Fruit fly (Drosophila melanogaster) whole organism, embryonic: ENCODE results near the gene mrva.
A peak's percentile ranks its signal among the peaks of the same experiment; 100 is the strongest.

ENCODE experiments used
- Blimp-1 ChIP-seq: fragments of 200-800 bp; sonication (Bioruptor generic); optimal IDR thresholded peaks from 3 replicates; lab custom pipeline; 2018; ENCODE audit warnings: missing biosample characterization, missing genetic modification characterization, mild to moderate bottlenecking, moderate library complexity, missing genetic modification reagents
- CG10321 ChIP-seq: fragments of 200-800 bp; sonication (Bioruptor generic); IDR thresholded peaks from 2 replicates; pipeline ENCODE4 v1.3.6; 2022; ENCODE audit warnings: missing biosample characterization, missing genetic modification characterization
- CG10654 ChIP-seq: fragments of 200-800 bp; sonication (Bioruptor generic); optimal IDR thresholded peaks from 2 replicates; lab custom pipeline; 2016; ENCODE audit warnings: missing biosample characterization, missing genetic modification characterization
- CG11247 ChIP-seq: fragments of 200-800 bp; sonication (Bioruptor generic); IDR thresholded peaks from 2 replicates; pipeline ENCODE4 v1.3.6; 2022; ENCODE audit warnings: missing biosample characterization, missing genetic modification characterization
- CG15073 ChIP-seq: fragments of 200-800 bp; sonication (Bioruptor generic); optimal IDR thresholded peaks from 2 replicates; lab custom pipeline; 2016; ENCODE audit warnings: missing biosample characterization, missing genetic modification characterization
- CG1647 ChIP-seq: fragments of 200-800 bp; sonication (Bioruptor generic); optimal IDR thresholded peaks from 3 replicates; lab custom pipeline; 2016; ENCODE audit warnings: missing biosample characterization, missing genetic modification characterization
- CG17186 ChIP-seq: fragments of 200-800 bp; sonication (Bioruptor generic); optimal IDR thresholded peaks from 3 replicates; lab custom pipeline; 2017; ENCODE audit warnings: missing biosample characterization, missing genetic modification reagents, missing genetic modification characterization
- CG18011 ChIP-seq: fragments of 200-800 bp; sonication (Bioruptor generic); optimal IDR thresholded peaks from 2 replicates; lab custom pipeline; 2017; ENCODE audit warnings: missing biosample characterization, missing genetic modification characterization, mild to moderate bottlenecking, moderate library complexity, missing genotype
- CG18599 ChIP-seq: fragments of 200-800 bp; sonication (Bioruptor generic); optimal IDR thresholded peaks from 3 replicates; lab custom pipeline; 2017; ENCODE audit warnings: missing biosample characterization, missing genetic modification characterization, mild to moderate bottlenecking, moderate library complexity, missing genetic modification reagents
- CG3065 ChIP-seq: fragments of 200-800 bp; sonication (Bioruptor generic); optimal IDR thresholded peaks from 2 replicates; lab custom pipeline; 2016; ENCODE audit warnings: missing biosample characterization, missing genetic modification characterization
- CG31224 ChIP-seq: fragments of 200-800 bp; sonication (Bioruptor generic); IDR thresholded peaks from 2 replicates; pipeline ENCODE4 v1.3.6; 2022; ENCODE audit warnings: missing biosample characterization, missing genetic modification characterization
- CG3838 ChIP-seq: fragments of 200-800 bp; sonication (Bioruptor generic); optimal IDR thresholded peaks from 3 replicates; lab custom pipeline; 2016; ENCODE audit warnings: missing biosample characterization, missing genetic modification characterization
- CG3995 ChIP-seq: fragments of 200-800 bp; sonication (Bioruptor generic); optimal IDR thresholded peaks from 3 replicates; lab custom pipeline; 2016; ENCODE audit warnings: missing biosample characterization, missing genetic modification characterization
- CG4282 ChIP-seq: fragments of 200-800 bp; sonication (Bioruptor generic); optimal IDR thresholded peaks from 2 replicates; lab custom pipeline; 2016; ENCODE audit warnings: missing biosample characterization, missing genetic modification characterization
- CG4328 ChIP-seq: fragments of 200-800 bp; sonication (Bioruptor generic); optimal IDR thresholded peaks from 3 replicates; lab custom pipeline; 2017; ENCODE audit warnings: missing biosample characterization, missing genetic modification reagents, missing genetic modification characterization
- CG5180 ChIP-seq: fragments of 200-800 bp; sonication (Bioruptor generic); optimal IDR thresholded peaks from 3 replicates; lab custom pipeline; 2017; ENCODE audit warnings: missing biosample characterization, missing genetic modification characterization, mild to moderate bottlenecking, moderate library complexity, missing genetic modification reagents
- CG6254 ChIP-seq: fragments of 200-800 bp; sonication (Bioruptor generic); optimal IDR thresholded peaks from 3 replicates; lab custom pipeline; 2017; ENCODE audit warnings: mild to moderate bottlenecking, missing biosample characterization, missing genetic modification reagents, missing genetic modification characterization
- CG6654 ChIP-seq: fragments of 200-800 bp; sonication (Bioruptor generic); optimal IDR thresholded peaks from 2 replicates; lab custom pipeline; 2017; ENCODE audit warnings: missing biosample characterization, mild to moderate bottlenecking, missing genetic modification characterization
- CG8281 ChIP-seq: fragments of 200-800 bp; sonication (Bioruptor generic); optimal IDR thresholded peaks from 2 replicates; lab custom pipeline; 2018; ENCODE audit warnings: missing biosample characterization, mild to moderate bottlenecking, missing genetic modification characterization, moderate library complexity
- CG8359 ChIP-seq: fragments of 200-800 bp; sonication (Bioruptor generic); optimal IDR thresholded peaks from 2 replicates; lab custom pipeline; 2017; ENCODE audit warnings: missing biosample characterization, mild to moderate bottlenecking, missing genetic modification characterization, borderline replicate concordance
- CG9932 ChIP-seq: fragments of 200-800 bp; sonication (Bioruptor generic); IDR thresholded peaks from 2 replicates; pipeline ENCODE4 v1.3.6; 2022; ENCODE audit warnings: missing biosample characterization, missing genetic modification characterization
- CHES-1-like ChIP-seq: fragments of 200-800 bp; sonication (Bioruptor generic); optimal IDR thresholded peaks from 2 replicates; lab custom pipeline; 2016; ENCODE audit warnings: missing biosample characterization, missing genetic modification characterization
- Dip2 ChIP-seq: fragments of 200-800 bp; sonication (Bioruptor generic); IDR thresholded peaks from 2 replicates; pipeline ENCODE4 v1.3.6; 2022; ENCODE audit warnings: missing biosample characterization, missing genetic modification characterization
- Dll ChIP-seq: fragments of 200-800 bp; sonication (Bioruptor generic); IDR thresholded peaks from 4 replicates; pipeline ENCODE4 v1.3.6; 2022; ENCODE audit warnings: missing biosample characterization, missing genetic modification characterization; ENCODE audit not compliant: partially characterized antibody
- Ets65A ChIP-seq: fragments of 200-800 bp; sonication (Bioruptor generic); peaks from one replicate; lab custom pipeline; 2016; ENCODE audit warnings: missing biosample characterization, missing genetic modification characterization
- GATAe ChIP-seq: fragments of 200-800 bp; sonication (Bioruptor generic); conservative IDR thresholded peaks from 2 replicates; pipeline ENCODE4 v1.3.6; 2022; ENCODE audit warnings: missing biosample characterization, missing genetic modification characterization
- Hmx ChIP-seq: fragments of 200-800 bp; sonication (Bioruptor generic); optimal IDR thresholded peaks from 2 replicates; lab custom pipeline; 2016; ENCODE audit warnings: missing biosample characterization, missing genetic modification characterization
- Jarid2 ChIP-seq: fragments of 200-800 bp; sonication (Bioruptor generic); optimal IDR thresholded peaks from 3 replicates; lab custom pipeline; 2017; ENCODE audit warnings: mild to moderate bottlenecking, missing biosample characterization, missing genetic modification reagents, missing genetic modification characterization
- MESR4 ChIP-seq: fragments of 200-800 bp; sonication (Bioruptor generic); optimal IDR thresholded peaks from 2 replicates; lab custom pipeline; 2018; ENCODE audit warnings: missing biosample characterization, mild to moderate bottlenecking, missing genetic modification characterization, moderate library complexity
- Mad ChIP-seq: fragments of 200-800 bp; sonication (Bioruptor generic); optimal IDR thresholded peaks from 2 replicates; lab custom pipeline; 2016; ENCODE audit warnings: missing biosample characterization, missing genetic modification characterization
- Nf-YB ChIP-seq: fragments of 200-800 bp; sonication (Bioruptor generic); optimal IDR thresholded peaks from 3 replicates; lab custom pipeline; 2019; ENCODE audit warnings: missing biosample characterization, mild to moderate bottlenecking, missing genetic modification characterization, moderate library complexity
- NfI ChIP-seq: fragments of 200-800 bp; sonication (Bioruptor generic); optimal IDR thresholded peaks from 3 replicates; lab custom pipeline; 2018; ENCODE audit warnings: missing biosample characterization, mild to moderate bottlenecking, missing genetic modification characterization, moderate library complexity
- Oaz ChIP-seq: fragments of 200-800 bp; sonication (Bioruptor generic); IDR thresholded peaks from 2 replicates; pipeline ENCODE4 v1.3.6; 2022; ENCODE audit warnings: missing biosample characterization, missing genetic modification characterization
- Rx ChIP-seq: fragments of 200-800 bp; sonication (Bioruptor generic); IDR thresholded peaks from 2 replicates; pipeline ENCODE4 v1.3.6; 2022; ENCODE audit warnings: missing biosample characterization, missing genetic modification characterization
- Sox102F ChIP-seq: fragments of 200-800 bp; sonication (Bioruptor generic); optimal IDR thresholded peaks from 2 replicates; lab custom pipeline; 2018; ENCODE audit warnings: missing biosample characterization, mild to moderate bottlenecking, missing genetic modification characterization, moderate library complexity
- TFAM ChIP-seq: fragments of 200-800 bp; sonication (Bioruptor generic); optimal IDR thresholded peaks from 2 replicates; lab custom pipeline; 2017; ENCODE audit warnings: missing biosample characterization, missing genetic modification characterization, inconsistent platforms
- crp ChIP-seq, 2 experiments: fragments of 200-800 bp; sonication (Bioruptor generic); optimal IDR thresholded peaks; 2 replicates in 1 of 2; 3 replicates in 1 of 2; lab custom pipeline; 2017; ENCODE audit warnings: missing biosample characterization in 2 of 2, missing genetic modification characterization in 2 of 2, mild to moderate bottlenecking in 1 of 2, moderate library complexity in 1 of 2
- dati ChIP-seq: fragments of 200-800 bp; sonication (Bioruptor generic); IDR thresholded peaks from 2 replicates; pipeline ENCODE4 v1.3.6; 2022; ENCODE audit warnings: missing biosample characterization, missing genetic modification characterization
- emc ChIP-seq: fragments of 200-800 bp; sonication (Bioruptor generic); optimal IDR thresholded peaks from 2 replicates; lab custom pipeline; 2016; ENCODE audit warnings: missing biosample characterization, missing genetic modification characterization
- eyg ChIP-seq: fragments of 200-800 bp; sonication (Bioruptor generic); optimal IDR thresholded peaks from 3 replicates; lab custom pipeline; 2016; ENCODE audit warnings: missing biosample characterization, missing genetic modification characterization
- grn ChIP-seq: fragments of 200-800 bp; sonication (Bioruptor generic); optimal IDR thresholded peaks from 3 replicates; lab custom pipeline; 2017; ENCODE audit warnings: missing biosample characterization, missing genetic modification characterization
- gsb ChIP-seq: fragments of 200-800 bp; sonication (Bioruptor generic); IDR thresholded peaks from 2 replicates; pipeline ENCODE4 v1.3.6; 2022; ENCODE audit warnings: missing biosample characterization, missing genetic modification characterization
- jumu ChIP-seq: fragments of 200-800 bp; sonication (Bioruptor generic); optimal IDR thresholded peaks from 3 replicates; lab custom pipeline; 2016; ENCODE audit warnings: missing biosample characterization, missing genetic modification characterization
- luna ChIP-seq: fragments of 200-800 bp; sonication (Bioruptor generic); optimal IDR thresholded peaks from 2 replicates; lab custom pipeline; 2016; ENCODE audit warnings: missing biosample characterization, missing genetic modification characterization
- nmo ChIP-seq: fragments of 200-800 bp; sonication (Bioruptor generic); optimal IDR thresholded peaks from 2 replicates; lab custom pipeline; 2018; ENCODE audit warnings: missing biosample characterization, mild to moderate bottlenecking, missing genetic modification characterization, moderate library complexity
- sens ChIP-seq: fragments of 200-800 bp; sonication (Bioruptor generic); peaks from one replicate; lab custom pipeline; 2016; ENCODE audit warnings: missing biosample characterization, missing genetic modification characterization
- sr ChIP-seq: fragments of 200-800 bp; sonication (Bioruptor generic); IDR thresholded peaks from 3 replicates; pipeline ENCODE4 v1.3.6; 2022; ENCODE audit warnings: missing biosample characterization, missing genetic modification characterization
- vfl ChIP-seq: fragments of 200-800 bp; sonication (Bioruptor generic); optimal IDR thresholded peaks from 2 replicates; lab custom pipeline; 2016; ENCODE audit warnings: missing biosample characterization, missing genetic modification characterization
- vvl ChIP-seq: fragments of 200-800 bp; sonication (Bioruptor generic); IDR thresholded peaks from 2 replicates; pipeline ENCODE4 v1.3.6; 2022; ENCODE audit warnings: missing biosample characterization, missing genetic modification characterization

Gene mrva

dm6 chr3L:7367798-7368678, 39.4 kb upstream of the mrva start (continued):
- TF ChIP-seq Mad (GFP tag; lab: Kevin White, UChicago) = no peak
- TF ChIP-seq CHES-1-like = no peak
- TF ChIP-seq Blimp-1 (GFP tag; lab: Kevin White, UChicago) = peak; percentile 16
- TF ChIP-seq CG11247 = no peak
- TF ChIP-seq dati (GFP tag; lab: Robert Waterston, UW) = no peak
- peak; percentile 21 for TF ChIP-seq NfI (GFP tag; lab: Kevin White, UChicago)
- TF ChIP-seq Dll = no peak
- TF ChIP-seq CG10321 (GFP tag; lab: Robert Waterston, UW) = no peak
- TF ChIP-seq sens = peak; percentile 67
- no peak for TF ChIP-seq emc
- peak; percentile 21 for TF ChIP-seq CG1647 (GFP tag; lab: Kevin White, UChicago)
- no peak for TF ChIP-seq CG3995
- no peak for TF ChIP-seq vfl (GFP tag; lab: Kevin White, UChicago)
- TF ChIP-seq GATAe (GFP tag; lab: Robert Waterston, UW) = 0 out of 2 replicates have a peak, but pooled peaks have one; percentile 31
- TF ChIP-seq grn (GFP tag; lab: Kevin White, UChicago) = peak; percentile 50
- TF ChIP-seq CG17186 (GFP tag; lab: Kevin White, UChicago) = no peak
- no peak for TF ChIP-seq Dip2 (GFP tag; lab: Robert Waterston, UW)
- TF ChIP-seq CG18599 (GFP tag; lab: Kevin White, UChicago) = peak; percentile 53
- TF ChIP-seq CG4328 (GFP tag; lab: Kevin White, UChicago) = no peak
- TF ChIP-seq Oaz (GFP tag; lab: Robert Waterston, UW) = no peak
- peak; percentile 49 for TF ChIP-seq vvl
- no peak for TF ChIP-seq luna (GFP tag; lab: Kevin White, UChicago)
- no peak for TF ChIP-seq CG9932 (GFP tag; lab: Robert Waterston, UW)
- no peak for TF ChIP-seq CG4282
- no peak for TF ChIP-seq eyg (GFP tag; lab: Kevin White, UChicago)
- no peak for TF ChIP-seq TFAM (GFP tag; lab: Kevin White, UChicago)
- no peak for TF ChIP-seq gsb (GFP tag; lab: Robert Waterston, UW)
- no peak for TF ChIP-seq CG10654 (GFP tag; lab: Kevin White, UChicago)
- no peak for TF ChIP-seq CG3065
- TF ChIP-seq Nf-YB = no peak
- peak; percentile 12 for TF ChIP-seq CG8359
- 0 out of 2 replicates have a peak, but pooled peaks have one; percentile 9 for TF ChIP-seq Rx (GFP tag; lab: Robert Waterston, UW)
- TF ChIP-seq Ets65A (GFP tag; lab: Kevin White, UChicago) = peak; percentile 71
- no peak for TF ChIP-seq CG6654 (GFP tag; lab: Kevin White, UChicago)
- no peak for TF ChIP-seq Jarid2 (GFP tag; lab: Kevin White, UChicago)
- TF ChIP-seq crp (GFP tag; optimal IDR thresholded peaks at IDR 0.05; lab: Kevin White, UChicago) = no peak
- TF ChIP-seq CG6254 = peak; percentile 18
- TF ChIP-seq CG31224 (GFP tag; lab: Robert Waterston, UW) = peak; percentile 33; the same call in 1 of the 2 replicates
- TF ChIP-seq CG8281 (tag; lab: Kevin White, UChicago) = no peak
- TF ChIP-seq jumu = no peak
- TF ChIP-seq CG3838 (GFP tag; lab: Kevin White, UChicago) = no peak
- TF ChIP-seq CG5180 (GFP tag; lab: Kevin White, UChicago) = no peak
- TF ChIP-seq nmo (GFP tag; lab: Kevin White, UChicago) = peak; percentile 24
- no peak for TF ChIP-seq Hmx (GFP tag; lab: Kevin White, UChicago)
- TF ChIP-seq sr = peak; percentile 94; the same call in 2 of the 3 replicates
- no peak for TF ChIP-seq Sox102F (GFP tag; lab: Kevin White, UChicago)
- TF ChIP-seq MESR4 = peak; percentile 1
- TF ChIP-seq CG18011 = no peak
- no peak for TF ChIP-seq CG15073
